Fruit fly (Drosophila melanogaster) whole organism, embryonic: ENCODE measurements around the gene eIF3i.

ENCODE experiments used
- CG1024 ChIP-seq: fragments of 200-800 bp; sonication (Bioruptor generic); IDR thresholded peaks from 2 replicates; pipeline ENCODE4 v1.3.6; 2022; ENCODE audit warnings: missing biosample characterization, missing genetic modification characterization
- CG11504 ChIP-seq: fragments of 200-800 bp; sonication (Bioruptor generic); optimal IDR thresholded peaks from 3 replicates; lab custom pipeline; 2019; ENCODE audit warnings: missing biosample characterization, mild to moderate bottlenecking, missing genetic modification characterization, moderate library complexity
- CG12219 ChIP-seq: fragments of 200-800 bp; sonication (Bioruptor generic); optimal IDR thresholded peaks from 3 replicates; lab custom pipeline; 2018; ENCODE audit warnings: missing biosample characterization, mild to moderate bottlenecking, missing genetic modification characterization
- CG12299 ChIP-seq: fragments of 200-800 bp; sonication (Bioruptor generic); optimal IDR thresholded peaks from 2 replicates; lab custom pipeline; 2018; ENCODE audit warnings: missing biosample characterization, mild to moderate bottlenecking, missing genetic modification characterization
- CG14050 ChIP-seq: fragments of 200-800 bp; sonication (Bioruptor generic); IDR thresholded peaks from 3 replicates; pipeline ENCODE4 v1.3.6; 2022; ENCODE audit warnings: missing biosample characterization, missing genetic modification characterization
- CG15073 ChIP-seq: fragments of 200-800 bp; sonication (Bioruptor generic); optimal IDR thresholded peaks from 2 replicates; lab custom pipeline; 2016; ENCODE audit warnings: missing biosample characterization, missing genetic modification characterization
- CG15601 ChIP-seq: fragments of 200-800 bp; sonication (Bioruptor generic); optimal IDR thresholded peaks from 3 replicates; lab custom pipeline; 2019; ENCODE audit warnings: missing biosample characterization, mild to moderate bottlenecking, missing genetic modification characterization, moderate library complexity
- CG17186 ChIP-seq: fragments of 200-800 bp; sonication (Bioruptor generic); optimal IDR thresholded peaks from 3 replicates; lab custom pipeline; 2017; ENCODE audit warnings: missing biosample characterization, missing genetic modification reagents, missing genetic modification characterization
- CG18599 ChIP-seq: fragments of 200-800 bp; sonication (Bioruptor generic); optimal IDR thresholded peaks from 3 replicates; lab custom pipeline; 2017; ENCODE audit warnings: missing biosample characterization, missing genetic modification characterization, mild to moderate bottlenecking, moderate library complexity, missing genetic modification reagents
- CG2202 ChIP-seq: fragments of 200-800 bp; sonication (Bioruptor generic); optimal IDR thresholded peaks from 2 replicates; lab custom pipeline; 2018; ENCODE audit warnings: missing biosample characterization, mild to moderate bottlenecking, missing genetic modification characterization
- CG2678 ChIP-seq: fragments of 200-800 bp; sonication (Bioruptor generic); optimal IDR thresholded peaks from 3 replicates; lab custom pipeline; 2019; ENCODE audit warnings: missing biosample characterization, mild to moderate bottlenecking, missing genetic modification characterization, moderate library complexity
- CG2712 ChIP-seq: fragments of 200-800 bp; optimal IDR thresholded peaks from 3 replicates; lab custom pipeline; 2019; ENCODE audit warnings: missing biosample characterization, mild to moderate bottlenecking, missing genetic modification characterization, moderate library complexity
- CG30020 ChIP-seq: fragments of 200-800 bp; optimal IDR thresholded peaks from 2 replicates; lab custom pipeline; 2019; ENCODE audit warnings: missing biosample characterization, mild to moderate bottlenecking, missing genetic modification characterization, moderate library complexity
- CG31388 ChIP-seq: fragments of 200-800 bp; sonication (Bioruptor generic); optimal IDR thresholded peaks from 2 replicates; lab custom pipeline; 2016; ENCODE audit warnings: missing biosample characterization, missing genetic modification characterization
- CG33557 ChIP-seq: fragments of 200-800 bp; sonication (Bioruptor generic); optimal IDR thresholded peaks from 2 replicates; lab custom pipeline; 2019; ENCODE audit warnings: missing biosample characterization, mild to moderate bottlenecking, missing genetic modification characterization, moderate library complexity
- CG34422 ChIP-seq: fragments of 200-800 bp; sonication (Bioruptor generic); IDR thresholded peaks from 3 replicates; pipeline ENCODE4 v1.3.6; 2022; ENCODE audit warnings: missing biosample characterization, missing genetic modification characterization
- CG4424 ChIP-seq: fragments of 200-800 bp; sonication (Bioruptor generic); optimal IDR thresholded peaks from 3 replicates; lab custom pipeline; 2016; ENCODE audit warnings: missing biosample characterization, missing genetic modification characterization
- CG5953 ChIP-seq: fragments of 200-800 bp; sonication (Bioruptor generic); IDR thresholded peaks from 2 replicates; pipeline ENCODE4 v1.3.6; 2022; ENCODE audit warnings: missing biosample characterization, missing genetic modification characterization
- CG6254 ChIP-seq: fragments of 200-800 bp; sonication (Bioruptor generic); optimal IDR thresholded peaks from 3 replicates; lab custom pipeline; 2017; ENCODE audit warnings: mild to moderate bottlenecking, missing biosample characterization, missing genetic modification reagents, missing genetic modification characterization
- CG6272 ChIP-seq: fragments of 200-800 bp; sonication (Bioruptor generic); IDR thresholded peaks from 2 replicates; pipeline ENCODE4 v1.3.6; 2022; ENCODE audit warnings: missing biosample characterization, missing genetic modification characterization
- CG7987 ChIP-seq: fragments of 200-800 bp; sonication (Bioruptor generic); optimal IDR thresholded peaks from 2 replicates; lab custom pipeline; 2018; ENCODE audit warnings: missing biosample characterization, mild to moderate bottlenecking, missing genetic modification characterization, moderate library complexity
- CG8478 ChIP-seq: fragments of >200 bp; optimal IDR thresholded peaks from 2 replicates; lab custom pipeline; 2018
- CTCF ChIP-seq: fragments of 200-800 bp; sonication (Bioruptor generic); optimal IDR thresholded peaks from 2 replicates; lab custom pipeline; 2017; ENCODE audit warnings: missing biosample characterization, mild to moderate bottlenecking, missing genetic modification characterization, moderate library complexity
- Dip3 ChIP-seq: fragments of 200-800 bp; sonication (Bioruptor generic); optimal IDR thresholded peaks from 3 replicates; lab custom pipeline; 2016; ENCODE audit warnings: missing biosample characterization, missing genetic modification characterization
- Doc3 ChIP-seq: fragments of 200-800 bp; sonication (Bioruptor generic); IDR thresholded peaks from 3 replicates; pipeline ENCODE4 v1.3.6; 2022; ENCODE audit warnings: missing biosample characterization, missing genetic modification characterization; ENCODE audit not compliant: partially characterized antibody
- Hey ChIP-seq: fragments of 200-800 bp; sonication (Bioruptor generic); optimal IDR thresholded peaks from 3 replicates; lab custom pipeline; 2018; ENCODE audit warnings: missing biosample characterization, mild to moderate bottlenecking, missing genetic modification characterization
- Med ChIP-seq: fragments of 200-800 bp; sonication (Bioruptor generic); peaks from one replicate; lab custom pipeline; 2016; ENCODE audit warnings: missing biosample characterization, missing genetic modification characterization, mild to moderate bottlenecking, inconsistent platforms, moderate library complexity
- NC2β ChIP-seq: fragments of 200-800 bp; sonication (Bioruptor generic); optimal IDR thresholded peaks from 2 replicates; lab custom pipeline; 2016; ENCODE audit warnings: missing biosample characterization, missing genetic modification characterization
- Opbp ChIP-seq: fragments of 200-800 bp; sonication (Bioruptor generic); IDR thresholded peaks from 3 replicates; pipeline ENCODE4 v1.3.6; 2022; ENCODE audit warnings: missing biosample characterization, missing genetic modification characterization; ENCODE audit not compliant: partially characterized antibody
- PHDP ChIP-seq: fragments of 200-800 bp; sonication (Bioruptor generic); optimal IDR thresholded peaks from 3 replicates; lab custom pipeline; 2018; ENCODE audit warnings: missing biosample characterization, mild to moderate bottlenecking, missing genetic modification characterization, moderate library complexity
- Sox102F ChIP-seq: fragments of 200-800 bp; sonication (Bioruptor generic); optimal IDR thresholded peaks from 2 replicates; lab custom pipeline; 2018; ENCODE audit warnings: missing biosample characterization, mild to moderate bottlenecking, missing genetic modification characterization, moderate library complexity
- Stat92E ChIP-seq, 3 experiments: fragments of >200 bp in 2 of 3; fragments of 200-800 bp in 1 of 3; sonication (Bioruptor generic) in 1 of 3; optimal IDR thresholded peaks; 2 replicates each; lab custom pipeline; 2017 to 2019; ENCODE audit warnings: missing biosample characterization in 3 of 3, missing genetic modification characterization in 3 of 3, mild to moderate bottlenecking in 1 of 3, moderate library complexity in 1 of 3
- crol ChIP-seq: fragments of 200-800 bp; sonication (Bioruptor generic); IDR thresholded peaks from 2 replicates; pipeline ENCODE4 v1.3.6; 2022; ENCODE audit warnings: missing biosample characterization, missing genetic modification characterization
- gro ChIP-seq: fragments of 200-800 bp; sonication (Bioruptor generic); optimal IDR thresholded peaks from 2 replicates; lab custom pipeline; 2016; ENCODE audit warnings: missing biosample characterization, missing genetic modification characterization
- lmd ChIP-seq: fragments of 200-800 bp; sonication (Bioruptor generic); IDR thresholded peaks from 2 replicates; pipeline ENCODE4 v1.3.6; 2022; ENCODE audit warnings: missing biosample characterization, missing genetic modification characterization
- mirr ChIP-seq: fragments of 200-800 bp; sonication (Bioruptor generic); optimal IDR thresholded peaks from 3 replicates; lab custom pipeline; 2018; ENCODE audit warnings: missing biosample characterization, mild to moderate bottlenecking, missing genetic modification characterization
- mld ChIP-seq: fragments of 200-800 bp; sonication (Bioruptor generic); IDR thresholded peaks from 3 replicates; pipeline ENCODE4 v1.3.6; 2022; ENCODE audit warnings: missing biosample characterization, missing genetic modification characterization; ENCODE audit not compliant: partially characterized antibody
- nau ChIP-seq: fragments of 200-800 bp; sonication (Bioruptor generic); optimal IDR thresholded peaks from 3 replicates; lab custom pipeline; 2017; ENCODE audit warnings: missing biosample characterization, mild to moderate bottlenecking, missing genetic modification characterization, missing genetic modification reagents
- nom ChIP-seq: fragments of 200-800 bp; sonication (Bioruptor generic); optimal IDR thresholded peaks from 2 replicates; lab custom pipeline; 2017; ENCODE audit warnings: missing biosample characterization, missing genetic modification characterization, mild to moderate bottlenecking, moderate library complexity, missing genetic modification reagents
- pfk ChIP-seq: fragments of 200-800 bp; sonication (Bioruptor generic); optimal IDR thresholded peaks from 2 replicates; lab custom pipeline; 2018; ENCODE audit warnings: missing biosample characterization, mild to moderate bottlenecking, missing genetic modification characterization, moderate library complexity
- run ChIP-seq: fragments of 200-800 bp; sonication (Bioruptor generic); optimal IDR thresholded peaks from 3 replicates; lab custom pipeline; 2018; ENCODE audit warnings: missing biosample characterization, mild to moderate bottlenecking, missing genetic modification characterization
- slbo ChIP-seq: fragments of 200-800 bp; sonication (Bioruptor generic); IDR thresholded peaks from 2 replicates; pipeline ENCODE4 v1.3.6; 2022; ENCODE audit warnings: missing biosample characterization, missing genetic modification characterization
- tgo ChIP-seq: fragments of 200-800 bp; sonication (Bioruptor generic); IDR thresholded peaks from 3 replicates; pipeline ENCODE4 v1.3.6; 2022; ENCODE audit warnings: missing biosample characterization, missing genetic modification characterization
- unpg ChIP-seq: fragments of 200-800 bp; sonication (Bioruptor generic); optimal IDR thresholded peaks from 3 replicates; lab custom pipeline; 2018; ENCODE audit warnings: missing biosample characterization, mild to moderate bottlenecking, missing genetic modification characterization, moderate library complexity
- vvl ChIP-seq: fragments of 200-800 bp; sonication (Bioruptor generic); IDR thresholded peaks from 2 replicates; pipeline ENCODE4 v1.3.6; 2022; ENCODE audit warnings: missing biosample characterization, missing genetic modification characterization
- wek ChIP-seq: fragments of 200-800 bp; sonication (Bioruptor generic); optimal IDR thresholded peaks from 3 replicates; lab custom pipeline; 2018; ENCODE audit warnings: missing biosample characterization, mild to moderate bottlenecking, missing genetic modification characterization, moderate library complexity
- wor ChIP-seq: fragments of 200-800 bp; sonication (Bioruptor generic); IDR thresholded peaks from 2 replicates; pipeline ENCODE4 v1.3.6; 2022; ENCODE audit warnings: missing biosample characterization, missing genetic modification characterization
- z ChIP-seq: fragments of 200-800 bp; sonication (Bioruptor generic); IDR thresholded peaks from 3 replicates; pipeline ENCODE4 v1.3.6; 2022; ENCODE audit warnings: missing biosample characterization, missing genetic modification characterization
- zf30C ChIP-seq: fragments of 200-800 bp; sonication (Bioruptor generic); optimal IDR thresholded peaks from 3 replicates; lab custom pipeline; 2018; ENCODE audit warnings: missing biosample characterization, mild to moderate bottlenecking, missing genetic modification characterization
- zfh1 ChIP-seq: fragments of 200-800 bp; sonication (Bioruptor generic); IDR thresholded peaks from 3 replicates; pipeline ENCODE4 v1.3.6; 2022; ENCODE audit warnings: missing biosample characterization, missing genetic modification characterization

eIF3i gene

dm6 chr2L:5000287-5000871 lies 32.8 kb upstream of the eIF3i start (continued):
- TF ChIP-seq Dip3 (peak; percentile 67), Med (GFP tag; lab: Kevin White, UChicago) (peak; percentile 95), CG34422 (GFP tag; lab: Robert Waterston, UW) (peak; percentile 75; the same call in 2 of the 3 replicates), CG12299 (tag; lab: Kevin White, UChicago) (peak; percentile 78), gro (GFP tag; lab: Kevin White, UChicago) (peak; percentile 17), CG15073 (no peak), Sox102F (peak; percentile 77), CG14050 (GFP tag; lab: Robert Waterston, UW) (peak; percentile 56), CG5953 (GFP tag; lab: Robert Waterston, UW) (peak; percentile 53; the same call in 1 of the 2 replicates), CG30020 (tag; lab: Kevin White, UChicago) (peak; percentile 60), pfk (GFP tag; lab: Kevin White, UChicago) (peak; percentile 32), nom (peak; percentile 70), lmd (GFP tag; lab: Robert Waterston, UW) (peak; percentile 84), CG4424 (GFP tag; lab: Kevin White, UChicago) (peak; percentile 75), CTCF (GFP tag; lab: Kevin White, UChicago) (peak; percentile 20), Stat92E (GFP tag; optimal IDR thresholded peaks at IDR 0.05; lab: Kevin White, UChicago) (peak in 1 of 3 experiments; percentile 57), NC2β (GFP tag; lab: Kevin White, UChicago) (peak; percentile 86), CG6254 (GFP tag; lab: Kevin White, UChicago) (peak; percentile 75), nau (GFP tag; lab: Kevin White, UChicago) (peak; percentile 67), CG33557 (peak; percentile 96), CG2202 (tag; lab: Kevin White, UChicago) (peak; percentile 85), Doc3 (GFP tag; lab: Robert Waterston, UW) (no peak), Hey (tag; lab: Kevin White, UChicago) (peak; percentile 17), PHDP (tag; lab: Kevin White, UChicago) (peak; percentile 90), CG15601 (peak; percentile 79), vvl (GFP tag; lab: Robert Waterston, UW) (peak; percentile 88), mld (GFP tag; lab: Robert Waterston, UW) (no peak), slbo (GFP tag; lab: Robert Waterston, UW) (peak; percentile 86), zfh1 (GFP tag; lab: Robert Waterston, UW) (peak; percentile 86), CG1024 (GFP tag; lab: Robert Waterston, UW) (0 out of 2 replicates have a peak, but pooled peaks have one; percentile 22), CG12219 (peak; percentile 64), tgo (GFP tag; lab: Robert Waterston, UW) (peak; percentile 75), CG2712 (tag; lab: Kevin White, UChicago) (peak; percentile 92), wor (GFP tag; lab: Robert Waterston, UW) (peak; percentile 56), CG17186 (no peak), z (GFP tag; lab: Robert Waterston, UW) (no peak), CG7987 (GFP tag; lab: Kevin White, UChicago) (peak; percentile 24), run (tag; lab: Kevin White, UChicago) (peak; percentile 27), wek (no peak), CG6272 (0 out of 2 replicates have a peak, but pooled peaks have one; percentile 25), unpg (GFP tag; lab: Kevin White, UChicago) (peak; percentile 79), CG11504 (tag; lab: Kevin White, UChicago) (peak; percentile 84), CG2678 (peak; percentile 90), CG31388 (GFP tag; lab: Kevin White, UChicago) (no peak), crol (GFP tag; lab: Robert Waterston, UW) (no peak), CG18599 (GFP tag; lab: Kevin White, UChicago) (peak; percentile 85), Opbp (GFP tag; lab: Robert Waterston, UW) (no peak), zf30C (GFP tag; lab: Kevin White, UChicago) (no peak), mirr (peak; percentile 31), CG8478 (lab: Kevin White, UChicago) (no peak)
